Worm (Caenorhabditis elegans) whole organism, mixed stage, embryonic: ENCODE data around the gene pqn-10.

Experiments used
- ceh-43 ChIP-seq: fragments of 200-800 bp; sonication (Bioruptor generic); optimal IDR thresholded peaks from 2 replicates; lab custom pipeline; 2018; ENCODE audit warnings: mild to moderate bottlenecking, missing genetic modification characterization, moderate library complexity, missing compliant biosample characterization
- cnd-1 ChIP-seq: fragments of 200-800 bp; sonication (Bioruptor generic); optimal IDR thresholded peaks from 2 replicates; lab custom pipeline; 2018; ENCODE audit warnings: mild to moderate bottlenecking, missing genetic modification characterization, missing compliant biosample characterization
- elt-1 ChIP-seq: sonication (generic microtip); optimal IDR thresholded peaks from 2 replicates; lab custom pipeline; 2017; ENCODE audit warnings: missing genetic modification characterization, mild to moderate bottlenecking, missing compliant biosample characterization, antibody characterized with exemption, moderate library complexity, borderline replicate concordance; ENCODE audit not compliant: insufficient read depth
- elt-3 ChIP-seq: fragments of 150-350 bp; optimal IDR thresholded peaks from 2 replicates; lab custom pipeline; 2014; ENCODE audit warnings: missing biosample characterization, missing genetic modification characterization
- lin-13 ChIP-seq: fragments of 150-350 bp; optimal IDR thresholded peaks from 2 replicates; lab custom pipeline; 2014; ENCODE audit warnings: missing biosample characterization, missing genetic modification characterization
- nhr-12 ChIP-seq: fragments of 150-350 bp; optimal IDR thresholded peaks from 2 replicates; lab custom pipeline; 2014; ENCODE audit warnings: missing biosample characterization, missing genetic modification characterization
- nhr-76 ChIP-seq: sonication (generic microtip); optimal IDR thresholded peaks from 2 replicates; lab custom pipeline; 2017; ENCODE audit warnings: missing biosample characterization, missing genetic modification characterization
- sem-2 ChIP-seq: fragments of 200-800 bp; sonication (Bioruptor generic); optimal IDR thresholded peaks from 2 replicates; lab custom pipeline; 2018; ENCODE audit warnings: mild to moderate bottlenecking, missing genetic modification characterization, missing compliant biosample characterization
- snpc-4 ChIP-seq: fragments of 150-350 bp; optimal IDR thresholded peaks from 2 replicates; lab custom pipeline; 2014; ENCODE audit warnings: missing biosample characterization, missing genetic modification characterization
- unc-62 ChIP-seq: fragments of 150-350 bp; optimal IDR thresholded peaks from 2 replicates; lab custom pipeline; 2014; ENCODE audit warnings: missing biosample characterization, missing genetic modification reagents, missing genetic modification characterization
- zip-8 ChIP-seq: fragments of 150-350 bp; optimal IDR thresholded peaks from 2 replicates; lab custom pipeline; 2014; ENCODE audit warnings: missing biosample characterization, missing genetic modification characterization
- ztf-11 ChIP-seq: fragments of 150-350 bp; optimal IDR thresholded peaks from 2 replicates; lab custom pipeline; 2014; ENCODE audit warnings: missing biosample characterization, missing genetic modification characterization

DNA sequence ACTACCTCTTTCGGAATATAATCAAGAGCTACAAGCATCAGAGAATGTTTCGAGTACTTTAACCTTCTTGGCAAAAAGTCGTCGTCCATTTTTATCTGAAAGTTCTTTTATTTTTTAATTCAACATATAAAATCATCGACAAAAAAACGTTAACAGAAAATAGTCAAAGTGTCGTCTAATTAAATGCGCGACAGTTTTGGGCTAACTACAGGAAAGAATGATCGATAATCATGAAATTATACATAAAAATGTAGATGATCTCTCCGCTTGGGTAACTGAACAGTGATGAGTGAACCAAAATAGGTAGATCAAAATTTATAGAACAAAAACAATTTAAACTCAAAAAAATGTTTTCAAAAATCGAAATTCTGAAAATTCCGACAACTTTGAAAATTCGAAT is 30.5 kb downstream of the pqn-10 start, which contains the start of gene C09E7.8:
- TF ChIP-seq ztf-11 (tag; lab: Kevin White, UChicago) (no peak), cnd-1 (tag; lab: Kevin White, UChicago) (no peak), snpc-4 (no peak), nhr-76 (no peak), unc-62 (GFP tag; lab: Kevin White, UChicago) (no peak), elt-3 (no peak), nhr-12 (tag; lab: Kevin White, UChicago) (no peak), elt-1 (tag; lab: Kevin White, UChicago) (no peak), sem-2 (GFP tag; lab: Kevin White, UChicago) (no peak), ceh-43 (GFP tag; lab: Kevin White, UChicago) (no peak), zip-8 (tag; lab: Kevin White, UChicago) (no peak), lin-13 (no peak)
